Worm (Caenorhabditis elegans) whole organism, L4 larva: ENCODE measurements around the gene sec-24.1.
A peak's percentile ranks its signal among the peaks of the same experiment; 100 is the strongest.

Experiments
- ZK337.2 ChIP-seq: fragments of 200-800 bp; sonication (Bioruptor generic); IDR thresholded peaks from 2 replicates; pipeline ENCODE4 v1.3.6; 2022; ENCODE audit warnings: missing genetic modification reagents, missing genetic modification characterization, missing compliant biosample characterization
- aly-2 ChIP-seq: sonication (generic microtip); optimal IDR thresholded peaks from 2 replicates; lab custom pipeline; 2018; ENCODE audit warnings: missing biosample characterization, missing genetic modification characterization
- hlh-11 ChIP-seq: fragments of 200-800 bp; sonication (Bioruptor generic); optimal IDR thresholded peaks from 2 replicates; lab custom pipeline; 2018; ENCODE audit warnings: mild to moderate bottlenecking, missing genetic modification characterization, missing compliant biosample characterization
- lin-39 ChIP-seq: fragments of 150-350 bp; optimal IDR thresholded peaks from 2 replicates; lab custom pipeline; 2014; ENCODE audit warnings: missing biosample characterization, missing genetic modification reagents, missing genetic modification characterization
- mxl-2 ChIP-seq: fragments of 200-800 bp; sonication (Bioruptor generic); conservative IDR thresholded peaks from 2 replicates; pipeline ENCODE4 v1.3.6; 2022; ENCODE audit warnings: missing genetic modification reagents, missing genetic modification characterization, missing compliant biosample characterization
- nhr-237 ChIP-seq: sonication (generic microtip); optimal IDR thresholded peaks from 2 replicates; lab custom pipeline; 2017; ENCODE audit warnings: missing biosample characterization, missing genetic modification characterization
- nhr-28 ChIP-seq: fragments of 150-350 bp; optimal IDR thresholded peaks from 2 replicates; lab custom pipeline; 2014; ENCODE audit warnings: missing biosample characterization, missing genetic modification characterization
- nhr-76 ChIP-seq: fragments of 150-350 bp; optimal IDR thresholded peaks from 2 replicates; lab custom pipeline; 2014; ENCODE audit warnings: missing biosample characterization, missing genetic modification characterization
- snpc-1.2 ChIP-seq: fragments of 200-800 bp; sonication (Bioruptor generic); IDR thresholded peaks from 2 replicates; pipeline ENCODE4 v1.3.6; 2022; ENCODE audit warnings: missing genetic modification reagents, missing genetic modification characterization, missing compliant biosample characterization
- tag-97 ChIP-seq: fragments of 200-800 bp; sonication (Bioruptor generic); IDR thresholded peaks from 2 replicates; pipeline ENCODE4 v1.3.6; 2022; ENCODE audit warnings: missing genetic modification characterization, missing compliant biosample characterization
- unc-39 ChIP-seq: sonication (generic microtip); optimal IDR thresholded peaks from 2 replicates; lab custom pipeline; 2017; ENCODE audit warnings: missing biosample characterization, missing genetic modification characterization
- unc-62 ChIP-seq, 3 experiments: fragments of 150-350 bp in 1 of 3; sonication (generic microtip); optimal IDR thresholded peaks in 2 of 3; peaks in 1 of 3; 1 replicate in 1 of 3; 2 replicates in 2 of 3; lab custom pipeline; 2014 to 2017; ENCODE audit warnings: missing biosample characterization in 3 of 3, missing genetic modification characterization in 3 of 3, missing genetic modification reagents in 3 of 3, missing genotype in 1 of 3

- TF ChIP-seq nhr-76 (no peak), aly-2 (no peak), snpc-1.2 (no peak), unc-39 (tag; lab: Kevin White, UChicago) (no peak), ZK337.2 (no peak), unc-62 (GFP tag; optimal IDR thresholded peaks at IDR 0.05 in 1 of 2; lab: Kevin White, UChicago) (peak in 1 of 2 experiments; percentile 97), unc-62 (tag; optimal IDR thresholded peaks at IDR 0.05; lab: Kevin White, UChicago) (no peak), hlh-11 (peak; percentile 84), nhr-237 (no peak), mxl-2 (GFP tag; lab: Robert Waterston, UW) (no peak), lin-39 (tag; lab: Kevin White, UChicago) (no peak), nhr-28 (peak; percentile 83), tag-97 (no peak)
These were observed 43.6 kb downstream of the sec-24.1 start for ce11 chrIV:11522225-11522952.
